Fruit fly (Drosophila melanogaster) whole organism, wandering third instar larva: ENCODE data around the gene CG10376.

ENCODE experiments used
- Myc ChIP-seq: fragments of >200 bp; optimal IDR thresholded peaks from 2 replicates; lab custom pipeline; 2017
- N ChIP-seq: fragments of >200 bp; optimal IDR thresholded peaks from 2 replicates; lab custom pipeline; 2018; ENCODE audit warnings: missing biosample characterization, missing external identifiers, missing genetic modification characterization
- OdsH ChIP-seq: fragments of 200-800 bp; sonication (Bioruptor generic); optimal IDR thresholded peaks from 2 replicates; lab custom pipeline; 2016; ENCODE audit warnings: missing biosample characterization, mild to moderate bottlenecking, missing genetic modification characterization
- lola ChIP-seq: fragments of >200 bp; optimal IDR thresholded peaks from 2 replicates; lab custom pipeline; 2017; ENCODE audit warnings: missing biosample characterization, missing genetic modification characterization
- pan ChIP-seq: fragments of >200 bp; optimal IDR thresholded peaks from 2 replicates; lab custom pipeline; 2017
- psq ChIP-seq: fragments of 200-800 bp; sonication (Bioruptor generic); optimal IDR thresholded peaks from 3 replicates; lab custom pipeline; 2017; ENCODE audit warnings: missing biosample characterization, mild to moderate bottlenecking, missing genetic modification characterization, moderate library complexity
- sage ChIP-seq: fragments of 200-800 bp; sonication (Bioruptor generic); optimal IDR thresholded peaks from 2 replicates; lab custom pipeline; 2016; ENCODE audit warnings: missing biosample characterization, mild to moderate bottlenecking, missing genetic modification characterization

dm6 chr2L:18743896-18744295 is 41.0 kb upstream of the CG10376 start:
- TF ChIP-seq Myc (lab: Kevin White, UChicago) (no peak), N (GFP tag; lab: Kevin White, UChicago) (no peak), OdsH (GFP tag; lab: Kevin White, UChicago) (no peak), psq (GFP tag; lab: Kevin White, UChicago) (no peak), lola (GFP tag; lab: Kevin White, UChicago) (no peak), pan (lab: Kevin White, UChicago) (no peak), sage (no peak)
